Worm (Caenorhabditis elegans): ENCODE measurements around the gene T25D1.1.
A peak's percentile ranks its signal among the peaks of the same experiment; 100 is the strongest.

The T25D1.1 gene

ce11 chrX:16553845-16554426, 34.3 kb downstream of the T25D1.1 start, which contains the start of gene K08B5.2:
Gene K08B5.2 (minus strand): TSS chrX:16553887.
- TF ChIP-seq madf-6 (GFP tag; IDR thresholded peaks at IDR 0.05) (no peak), B0035.1 (tag; optimal IDR thresholded peaks at IDR 0.05) (no peak), fkh-3 (tag; optimal IDR thresholded peaks at IDR 0.05) (no peak), hlh-12 (tag; optimal IDR thresholded peaks at IDR 0.05) (no peak), atf-7 (tag; optimal IDR thresholded peaks at IDR 0.05) (peak; percentile 79), B0261.1 (tag; optimal IDR thresholded peaks at IDR 0.05) (peak; percentile 16), mxl-1 (tag; optimal IDR thresholded peaks at IDR 0.05) (no peak), snpc-4 (GFP tag; optimal IDR thresholded peaks at IDR 0.05) (no peak), snpc-4 (tag; optimal IDR thresholded peaks at IDR 0.05) (peak in 2 of 4 experiments; percentile 41 to 50), somi-1 (GFP tag; optimal IDR thresholded peaks at IDR 0.05) (no peak), D2030.7 (GFP tag; IDR thresholded peaks at IDR 0.05) (no peak), hmg-1.2 (GFP tag; IDR thresholded peaks at IDR 0.05) (peak; percentile 25; the same call in 1 of the 2 replicates), ztf-25 (GFP tag; IDR thresholded peaks at IDR 0.05) (no peak), lag-1 (GFP tag; IDR thresholded peaks at IDR 0.05) (no peak), madf-8 (GFP tag; conservative IDR thresholded peaks at IDR 0.05) (no peak), T07F8.4 (tag; optimal IDR thresholded peaks at IDR 0.05) (no peak), B0019.2 (GFP tag; conservative IDR thresholded peaks at IDR 0.05) (no peak), lir-1 (GFP tag; conservative IDR thresholded peaks at IDR 0.05) (no peak), let-607 (tag; optimal IDR thresholded peaks at IDR 0.05) (peak in 1 of 2 experiments; percentile 65), ceh-91 (GFP tag; IDR thresholded peaks at IDR 0.05) (no peak), ceh-58 (GFP tag; IDR thresholded peaks at IDR 0.05) (no peak), lin-40 (tag; optimal IDR thresholded peaks at IDR 0.05) (peak; percentile 52), B0336.3 (GFP tag; IDR thresholded peaks at IDR 0.05) (no peak), F49E8.2 (tag; optimal IDR thresholded peaks at IDR 0.05; ENCODE audit: insufficient read depth) (no peak), hsf-1 (GFP tag; IDR thresholded peaks at IDR 0.05) (no peak), ztf-22 (GFP tag; optimal IDR thresholded peaks at IDR 0.05) (no peak), cebp-1 (GFP tag; IDR thresholded peaks at IDR 0.05) (no peak), cebp-1 (tag; optimal IDR thresholded peaks at IDR 0.05) (no peak), nfya-1 (tag; optimal IDR thresholded peaks at IDR 0.05; ENCODE audit: borderline replicate concordance, insufficient read depth) (no peak), dpff-1 (tag; optimal IDR thresholded peaks at IDR 0.05) (no peak), nhr-90 (tag; optimal IDR thresholded peaks at IDR 0.05) (peak; percentile 15), athp-1 (tag; optimal IDR thresholded peaks at IDR 0.05) (no peak), Y56A3A.18 (GFP tag; IDR thresholded peaks at IDR 0.05) (0 out of 2 replicates have a peak, but pooled peaks have one; percentile 34), T26A5.8 (tag; optimal IDR thresholded peaks at IDR 0.05) (no peak), F23B12.7 (tag; optimal IDR thresholded peaks at IDR 0.05; ENCODE audit: insufficient read depth) (peak; percentile 5), bed-1 (GFP tag; IDR thresholded peaks at IDR 0.05) (no peak), sea-2 (GFP tag; IDR thresholded peaks at IDR 0.05) (no peak), nfyb-1 (GFP tag; IDR thresholded peaks at IDR 0.05) (no peak), F22D6.2 (tag; optimal IDR thresholded peaks at IDR 0.05) (no peak), F37B4.10 (GFP tag; IDR thresholded peaks at IDR 0.05) (no peak), tbp1 (GFP tag; optimal IDR thresholded peaks at IDR 0.05) (peak; percentile 48), him-1 (tag; optimal IDR thresholded peaks at IDR 0.05) (no peak), lin-26 (GFP tag; IDR thresholded peaks at IDR 0.05) (no peak), nhr-179 (tag; optimal IDR thresholded peaks at IDR 0.05) (no peak), chd-7 (tag; optimal IDR thresholded peaks at IDR 0.05) (peak; percentile 24), unc-62 (GFP tag; optimal IDR thresholded peaks at IDR 0.05) (peak; percentile 44), lin-54 (GFP tag; optimal IDR thresholded peaks at IDR 0.05) (no peak), ceh-79 (tag; optimal IDR thresholded peaks at IDR 0.05) (no peak), dox-1 (GFP tag; IDR thresholded peaks at IDR 0.05) (peak; percentile 60; the same call in 1 of the 2 replicates)

Data from whole organism, young adult.